4 worm cellular contexts compared by ENCODE assay signal in the genomic region with DNA sequence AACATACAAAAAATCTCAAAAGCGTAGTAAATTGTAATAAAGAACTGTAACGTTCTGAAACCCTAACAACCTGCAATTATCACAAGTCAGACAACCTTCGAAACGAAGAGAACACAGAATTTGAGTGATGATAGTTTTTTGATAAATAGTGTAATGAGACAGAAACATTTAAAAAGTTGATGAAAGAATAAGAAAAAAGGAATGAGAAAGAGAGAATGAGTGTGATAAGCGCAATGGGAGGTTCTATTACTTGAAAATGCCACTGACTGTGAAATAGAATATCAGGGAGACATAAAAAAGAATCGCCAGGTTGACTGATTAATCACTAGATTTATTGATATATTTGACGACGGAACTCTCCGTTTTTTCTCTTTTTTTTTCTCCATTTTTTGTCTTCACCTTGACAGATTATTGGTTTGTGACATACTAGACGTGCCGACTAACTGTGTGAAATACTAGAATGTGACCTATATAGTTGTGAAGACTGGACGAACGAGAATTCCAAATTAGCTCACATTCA.
TF ChIP-seq lines count a peak whose summit lies in the region.

No protein-coding gene starts in this region.

TF ChIP-seq in whole organism, L1 larva, 84 proteins besides CTCF, POLR2A, EP300 and RAD21:
- TF ChIP-seq lsy-2 (tag; optimal IDR thresholded peaks at IDR 0.05; lab: Kevin White, UChicago) (peak in 1 of 2 experiments; percentile 13), zag-1 (tag; optimal IDR thresholded peaks at IDR 0.05; lab: Kevin White, UChicago) (no peak), blmp-1 (tag; optimal IDR thresholded peaks at IDR 0.05; lab: Kevin White, UChicago) (peak; percentile 30), lin-14 (GFP tag; optimal IDR thresholded peaks at IDR 0.05; lab: Kevin White, UChicago) (peak; percentile 30), C34B4.2 (tag; optimal IDR thresholded peaks at IDR 0.05; lab: Kevin White, UChicago) (no peak)
TF ChIP-seq in whole organism, L1 larva: peak in this region for 3.

TF ChIP-seq in whole organism, L2 larva, 48 proteins besides CTCF, POLR2A, EP300 and RAD21:
- TF ChIP-seq sma-3 (GFP tag; optimal IDR thresholded peaks at IDR 0.05; lab: Kevin White, UChicago) (peak; percentile 17), nhr-6 (tag; optimal IDR thresholded peaks at IDR 0.05; lab: Kevin White, UChicago) (no peak), lin-39 (tag; optimal IDR thresholded peaks at IDR 0.05; lab: Kevin White, UChicago) (no peak), ama-1 (optimal IDR thresholded peaks at IDR 0.05; lab: Kevin White, UChicago) (no peak), fos-1 (tag; optimal IDR thresholded peaks at IDR 0.05; lab: Kevin White, UChicago) (peak; percentile 64), blmp-1 (tag; optimal IDR thresholded peaks at IDR 0.05; lab: Kevin White, UChicago; ENCODE audit: insufficient read depth) (peak; percentile 53)

TF ChIP-seq in whole organism, L3 larva, 47 proteins besides CTCF, POLR2A, EP300 and RAD21:
- TF ChIP-seq zag-1 (tag; optimal IDR thresholded peaks at IDR 0.05; lab: Kevin White, UChicago) (no peak), ztf-11 (tag; optimal IDR thresholded peaks at IDR 0.05; lab: Kevin White, UChicago) (no peak), nhr-25 (tag; optimal IDR thresholded peaks at IDR 0.05; lab: Kevin White, UChicago) (peak; percentile 29), elt-2 (tag; optimal IDR thresholded peaks at IDR 0.05; lab: Kevin White, UChicago) (peak; percentile 21)

TF ChIP-seq in whole organism, L4 larva, 104 proteins besides CTCF, POLR2A, EP300 and RAD21:
- TF ChIP-seq dve-1 (tag; optimal IDR thresholded peaks at IDR 0.05; lab: Kevin White, UChicago; ENCODE audit: insufficient read depth) (no peak), dmd-9 (GFP tag; IDR thresholded peaks at IDR 0.05; lab: Robert Waterston, UW) (no peak), nhr-41 (GFP tag; IDR thresholded peaks at IDR 0.05; lab: Robert Waterston, UW) (no peak), unc-62 (GFP tag; optimal IDR thresholded peaks at IDR 0.05 in 1 of 2; lab: Kevin White, UChicago) (peak in 1 of 2 experiments; percentile 13), unc-62 (tag; optimal IDR thresholded peaks at IDR 0.05; lab: Kevin White, UChicago) (no peak), daf-19 (GFP tag; conservative IDR thresholded peaks at IDR 0.05; lab: Robert Waterston, UW) (no peak), pqm-1 (tag; optimal IDR thresholded peaks at IDR 0.05; lab: Kevin White, UChicago) (peak; percentile 44), rbr-2 (tag; optimal IDR thresholded peaks at IDR 0.05; lab: Kevin White, UChicago) (no peak), F37D6.2 (tag; optimal IDR thresholded peaks at IDR 0.05; lab: Kevin White, UChicago) (no peak), unc-39 (tag; optimal IDR thresholded peaks at IDR 0.05; lab: Kevin White, UChicago) (no peak), mdt-29 (GFP tag; IDR thresholded peaks at IDR 0.05; lab: Robert Waterston, UW) (no peak), egl-27 (tag; optimal IDR thresholded peaks at IDR 0.05; lab: Kevin White, UChicago) (no peak), tra-1 (GFP tag; IDR thresholded peaks at IDR 0.05; lab: Robert Waterston, UW) (peak; percentile 60; the same call in 1 of the 2 replicates), nhr-28 (tag; optimal IDR thresholded peaks at IDR 0.05; lab: Kevin White, UChicago) (peak; percentile 66), nhr-25 (tag; optimal IDR thresholded peaks at IDR 0.05; lab: Kevin White, UChicago; ENCODE audit: borderline replicate concordance, insufficient read depth) (no peak), madf-5 (GFP tag; IDR thresholded peaks at IDR 0.05; lab: Robert Waterston, UW) (no peak), fos-1 (tag; optimal IDR thresholded peaks at IDR 0.05; lab: Kevin White, UChicago) (no peak), lir-3 (tag; optimal IDR thresholded peaks at IDR 0.05; lab: Kevin White, UChicago) (no peak), nhr-48 (tag; optimal IDR thresholded peaks at IDR 0.05; lab: Kevin White, UChicago) (no peak), vab-7 (GFP tag; IDR thresholded peaks at IDR 0.05; lab: Robert Waterston, UW) (no peak), jun-1 (tag; optimal IDR thresholded peaks at IDR 0.05; lab: Kevin White, UChicago) (no peak), nhr-77 (tag; optimal IDR thresholded peaks at IDR 0.05; lab: Kevin White, UChicago) (peak; percentile 32), gei-8 (GFP tag; optimal IDR thresholded peaks at IDR 0.05; lab: Kevin White, UChicago) (no peak), lin-1 (GFP tag; IDR thresholded peaks at IDR 0.05; lab: Robert Waterston, UW) (no peak), lsy-2 (tag; optimal IDR thresholded peaks at IDR 0.05; lab: Kevin White, UChicago) (no peak), aha-1 (tag; lab: Kevin White, UChicago) (peak; percentile 5), fkh-10 (GFP tag; optimal IDR thresholded peaks at IDR 0.05; lab: Kevin White, UChicago) (no peak), F44E2.7 (GFP tag; IDR thresholded peaks at IDR 0.05; lab: Robert Waterston, UW) (no peak), mdl-1 (tag; optimal IDR thresholded peaks at IDR 0.05; lab: Kevin White, UChicago) (no peak), ceh-32 (tag; optimal IDR thresholded peaks at IDR 0.05; lab: Kevin White, UChicago; ENCODE audit: poor library complexity) (no peak), zag-1 (tag; optimal IDR thresholded peaks at IDR 0.05; lab: Kevin White, UChicago) (no peak), ceh-28 (tag; optimal IDR thresholded peaks at IDR 0.05; lab: Kevin White, UChicago) (no peak), sdz-12 (GFP tag; optimal IDR thresholded peaks at IDR 0.05; lab: Kevin White, UChicago) (no peak)
